Worm (Caenorhabditis elegans): ENCODE results near the gene let-858.

- no peak for TF ChIP-seq him-1 (tag; optimal IDR thresholded peaks at IDR 0.05)
- TF ChIP-seq W03F9.2 (tag; optimal IDR thresholded peaks at IDR 0.05), result no peak
- no peak for TF ChIP-seq dao-5 (tag; optimal IDR thresholded peaks at IDR 0.05)
Measured at ce11 chrII:10990592-10990991, 31.6 kb upstream of the let-858 start.
